Worm (Caenorhabditis elegans) whole organism, late embryonic: ENCODE measurements around the gene yars-2.
A peak's percentile ranks its signal among the peaks of the same experiment; 100 is the strongest.

Experiments used
- F13H6.1 ChIP-seq: sonication (generic microtip); optimal IDR thresholded peaks from 2 replicates; lab custom pipeline; 2016; ENCODE audit warnings: missing genetic modification characterization, missing compliant biosample characterization
- K02D7.2 ChIP-seq: sonication (generic microtip); optimal IDR thresholded peaks from 2 replicates; lab custom pipeline; 2017; ENCODE audit warnings: mild to moderate bottlenecking, missing genetic modification characterization, missing compliant biosample characterization
- K09A11.1 ChIP-seq: sonication (generic microtip); optimal IDR thresholded peaks from 2 replicates; lab custom pipeline; 2017; ENCODE audit warnings: antibody characterized with exemption, mild to moderate bottlenecking, missing genetic modification characterization, missing compliant biosample characterization; ENCODE audit not compliant: insufficient read depth
- T23F11.4 ChIP-seq: fragments of 200-800 bp; sonication (Bioruptor generic); optimal IDR thresholded peaks from 2 replicates; lab custom pipeline; 2018; ENCODE audit warnings: mild to moderate bottlenecking, missing genetic modification characterization, missing compliant biosample characterization
- Y22D7AL.16 ChIP-seq: sonication (generic microtip); optimal IDR thresholded peaks from 2 replicates; lab custom pipeline; 2016; ENCODE audit warnings: missing genetic modification characterization, missing compliant biosample characterization
- ahr-1 ChIP-seq: sonication (generic microtip); optimal IDR thresholded peaks from 2 replicates; lab custom pipeline; 2016; ENCODE audit warnings: missing genetic modification characterization, missing compliant biosample characterization
- ama-1 ChIP-seq: fragments of 150-350 bp; optimal IDR thresholded peaks from 2 replicates; lab custom pipeline; 2014
- ceh-18 ChIP-seq: sonication (generic microtip); optimal IDR thresholded peaks from 2 replicates; lab custom pipeline; 2016; ENCODE audit warnings: missing genetic modification characterization, missing compliant biosample characterization
- ceh-34 ChIP-seq: sonication (generic microtip); optimal IDR thresholded peaks from 2 replicates; lab custom pipeline; 2016; ENCODE audit warnings: mild to moderate bottlenecking, missing genetic modification characterization, missing compliant biosample characterization
- ceh-45 ChIP-seq: fragments of 200-800 bp; sonication (Bioruptor generic); IDR thresholded peaks from 2 replicates; pipeline ENCODE4 v1.3.6; 2022; ENCODE audit warnings: missing genetic modification reagents, missing genetic modification characterization, missing compliant biosample characterization
- ceh-6 ChIP-seq: fragments of 200-800 bp; sonication (Bioruptor generic); optimal IDR thresholded peaks from 2 replicates; lab custom pipeline; 2018; ENCODE audit warnings: mild to moderate bottlenecking, missing genetic modification characterization, missing compliant biosample characterization
- ceh-9 ChIP-seq: sonication (generic microtip); optimal IDR thresholded peaks from 2 replicates; lab custom pipeline; 2016; ENCODE audit warnings: mild to moderate bottlenecking, missing genetic modification characterization, inconsistent platforms, missing compliant biosample characterization
- che-1 ChIP-seq: sonication (generic microtip); optimal IDR thresholded peaks from 2 replicates; lab custom pipeline; 2016; ENCODE audit warnings: mild to moderate bottlenecking, missing genetic modification characterization, missing compliant biosample characterization
- dmd-4 ChIP-seq: sonication (generic microtip); optimal IDR thresholded peaks from 2 replicates; lab custom pipeline; 2016; ENCODE audit warnings: borderline replicate concordance, missing genetic modification characterization, missing compliant biosample characterization
- dve-1 ChIP-seq: sonication (generic microtip); optimal IDR thresholded peaks from 2 replicates; lab custom pipeline; 2017; ENCODE audit warnings: antibody characterized with exemption, mild to moderate bottlenecking, missing genetic modification characterization, missing compliant biosample characterization
- elt-2 ChIP-seq: sonication (generic microtip); optimal IDR thresholded peaks from 2 replicates; lab custom pipeline; 2016; ENCODE audit warnings: missing genetic modification reagents, missing genetic modification characterization, missing compliant biosample characterization
- elt-4 ChIP-seq: sonication (generic microtip); optimal IDR thresholded peaks from 2 replicates; lab custom pipeline; 2016; ENCODE audit warnings: missing genetic modification characterization, missing compliant biosample characterization
- ets-4 ChIP-seq: sonication (generic microtip); optimal IDR thresholded peaks from 2 replicates; lab custom pipeline; 2016; ENCODE audit warnings: missing genetic modification characterization, missing compliant biosample characterization
- eyg-1 ChIP-seq: sonication (generic microtip); optimal IDR thresholded peaks from 2 replicates; lab custom pipeline; 2016; ENCODE audit warnings: missing genotype, missing genetic modification characterization, missing compliant biosample characterization
- fax-1 ChIP-seq: sonication (generic microtip); optimal IDR thresholded peaks from 2 replicates; lab custom pipeline; 2016; ENCODE audit warnings: missing genotype, missing genetic modification characterization, missing compliant biosample characterization
- fkh-6 ChIP-seq: sonication (generic microtip); optimal IDR thresholded peaks from 2 replicates; lab custom pipeline; 2016; ENCODE audit warnings: missing genetic modification characterization, missing compliant biosample characterization
- gmeb-2 ChIP-seq: sonication (generic microtip); optimal IDR thresholded peaks from 2 replicates; lab custom pipeline; 2016; ENCODE audit warnings: missing genetic modification characterization, inconsistent platforms, missing compliant biosample characterization
- hlh-13 ChIP-seq: fragments of 200-800 bp; sonication (Bioruptor generic); optimal IDR thresholded peaks from 2 replicates; lab custom pipeline; 2018; ENCODE audit warnings: mild to moderate bottlenecking, missing genetic modification characterization, missing compliant biosample characterization
- hlh-15 ChIP-seq: sonication (generic microtip); optimal IDR thresholded peaks from 2 replicates; lab custom pipeline; 2016; ENCODE audit warnings: missing genetic modification characterization, missing compliant biosample characterization
- hlh-6 ChIP-seq: sonication (generic microtip); optimal IDR thresholded peaks from 2 replicates; lab custom pipeline; 2016; ENCODE audit warnings: missing genotype, missing genetic modification characterization, missing compliant biosample characterization
- hlh-8 ChIP-seq: sonication (generic microtip); optimal IDR thresholded peaks from 2 replicates; lab custom pipeline; 2016; ENCODE audit warnings: missing genotype, missing genetic modification characterization, missing compliant biosample characterization
- lim-6 ChIP-seq: sonication (generic microtip); optimal IDR thresholded peaks from 2 replicates; lab custom pipeline; 2016; ENCODE audit warnings: missing genetic modification characterization, missing compliant biosample characterization
- lin-11 ChIP-seq: fragments of 200-800 bp; sonication (Bioruptor generic); optimal IDR thresholded peaks from 2 replicates; lab custom pipeline; 2018; ENCODE audit warnings: mild to moderate bottlenecking, missing genetic modification characterization, missing compliant biosample characterization
- madf-2 ChIP-seq: sonication (generic microtip); optimal IDR thresholded peaks from 2 replicates; lab custom pipeline; 2017; ENCODE audit warnings: missing genetic modification characterization, missing compliant biosample characterization
- nfya-1 ChIP-seq: sonication (generic microtip); optimal IDR thresholded peaks from 2 replicates; lab custom pipeline; 2017; ENCODE audit warnings: missing genetic modification characterization, mild to moderate bottlenecking, missing compliant biosample characterization, antibody characterized with exemption, moderate library complexity
- nhr-11 ChIP-seq: fragments of 150-350 bp; optimal IDR thresholded peaks from 2 replicates; lab custom pipeline; 2014; ENCODE audit warnings: missing biosample characterization, missing genetic modification characterization
- nhr-232 ChIP-seq: sonication (generic microtip); optimal IDR thresholded peaks from 2 replicates; lab custom pipeline; 2016; ENCODE audit warnings: missing genetic modification characterization, missing compliant biosample characterization
- npax-4 ChIP-seq: sonication (generic microtip); optimal IDR thresholded peaks from 2 replicates; lab custom pipeline; 2016; ENCODE audit warnings: missing genetic modification characterization, missing compliant biosample characterization
- odd-2 ChIP-seq: sonication (generic microtip); optimal IDR thresholded peaks from 2 replicates; lab custom pipeline; 2017; ENCODE audit warnings: antibody characterized with exemption, mild to moderate bottlenecking, missing genetic modification characterization, missing compliant biosample characterization
- pag-3 ChIP-seq: sonication (generic microtip); optimal IDR thresholded peaks from 2 replicates; lab custom pipeline; 2016; ENCODE audit warnings: missing compliant biosample characterization, missing genetic modification characterization, borderline replicate concordance
- pat-9 ChIP-seq: fragments of 200-800 bp; sonication (Bioruptor generic); optimal IDR thresholded peaks from 2 replicates; lab custom pipeline; 2018; ENCODE audit warnings: mild to moderate bottlenecking, missing genetic modification characterization, moderate library complexity, missing compliant biosample characterization
- pha-2 ChIP-seq: sonication (generic microtip); optimal IDR thresholded peaks from 2 replicates; lab custom pipeline; 2017; ENCODE audit warnings: mild to moderate bottlenecking, missing genetic modification characterization, missing compliant biosample characterization
- pha-4 ChIP-seq: fragments of 150-350 bp; optimal IDR thresholded peaks from 2 replicates; lab custom pipeline; 2018; ENCODE audit warnings: missing biosample characterization, missing genetic modification reagents, missing genetic modification characterization
- ref-2 ChIP-seq: sonication (generic microtip); optimal IDR thresholded peaks from 2 replicates; lab custom pipeline; 2016; ENCODE audit warnings: missing genetic modification characterization, missing compliant biosample characterization
- rnt-1 ChIP-seq: sonication (generic microtip); optimal IDR thresholded peaks from 2 replicates; lab custom pipeline; 2016; ENCODE audit warnings: missing genetic modification characterization, missing compliant biosample characterization
- sox-2 ChIP-seq: fragments of 200-800 bp; sonication (Bioruptor generic); IDR thresholded peaks from 2 replicates; pipeline ENCODE4 v1.3.6; 2022; ENCODE audit warnings: missing genetic modification reagents, missing genetic modification characterization, missing compliant biosample characterization
- sox-4 ChIP-seq: sonication (generic microtip); optimal IDR thresholded peaks from 2 replicates; lab custom pipeline; 2017; ENCODE audit warnings: mild to moderate bottlenecking, missing genetic modification characterization, inconsistent platforms, missing compliant biosample characterization
- tbx-7 ChIP-seq: sonication (generic microtip); optimal IDR thresholded peaks from 2 replicates; lab custom pipeline; 2016; ENCODE audit warnings: missing genotype, missing genetic modification characterization, missing compliant biosample characterization
- ttx-3 ChIP-seq: sonication (generic microtip); optimal IDR thresholded peaks from 2 replicates; lab custom pipeline; 2016; ENCODE audit warnings: missing genetic modification reagents, missing genetic modification characterization, missing compliant biosample characterization
- unc-3 ChIP-seq, 2 experiments: fragments of 200-800 bp in 1 of 2; sonication (Bioruptor generic) in 1 of 2; sonication (generic microtip) in 1 of 2; conservative IDR thresholded peaks in 1 of 2; optimal IDR thresholded peaks in 1 of 2; 2 replicates each; pipeline versions ENCODE4 v1.3.6 to Lab custom; 2016 to 2022; ENCODE audit warnings: missing compliant biosample characterization in 2 of 2, missing genetic modification characterization in 2 of 2, missing genetic modification reagents in 1 of 2
- unc-86 ChIP-seq: sonication (generic microtip); optimal IDR thresholded peaks from 2 replicates; lab custom pipeline; 2016; ENCODE audit warnings: missing genetic modification characterization, missing compliant biosample characterization
- zip-5 ChIP-seq: sonication (generic microtip); optimal IDR thresholded peaks from 2 replicates; lab custom pipeline; 2016; ENCODE audit warnings: missing genetic modification characterization, missing compliant biosample characterization
- ztf-16 ChIP-seq: sonication (generic microtip); optimal IDR thresholded peaks from 2 replicates; lab custom pipeline; 2017; ENCODE audit warnings: missing genetic modification characterization, missing compliant biosample characterization

The yars-2 gene

ce11 chrIV:4749728-4750278, 37.4 kb upstream of the yars-2 start, which contains the start of the genes rpl-20 and Y17G9B.5 (continued):
- TF ChIP-seq rnt-1 (tag; lab: Kevin White, UChicago) (peak; percentile 97), eyg-1 (tag; lab: Kevin White, UChicago) (peak; percentile 17), gmeb-2 (peak; percentile 80), T23F11.4 (GFP tag; lab: Kevin White, UChicago) (peak; percentile 79), ama-1 (no peak), pat-9 (tag; lab: Kevin White, UChicago) (peak; percentile 82), ttx-3 (tag; lab: Kevin White, UChicago) (peak; percentile 80), npax-4 (tag; lab: Kevin White, UChicago) (no peak), dve-1 (tag; lab: Kevin White, UChicago) (peak; percentile 94), nhr-11 (peak; percentile 55), nhr-232 (tag; lab: Kevin White, UChicago) (no peak), zip-5 (tag; lab: Kevin White, UChicago) (peak; percentile 48), ceh-18 (peak; percentile 97), pag-3 (tag; lab: Kevin White, UChicago) (peak; percentile 35), pha-4 (tag; lab: Kevin White, UChicago) (no peak), unc-86 (peak; percentile 96), ceh-9 (tag; lab: Kevin White, UChicago) (no peak), ztf-16 (tag; lab: Kevin White, UChicago) (peak; percentile 96), sox-2 (GFP tag; lab: Robert Waterston, UW) (peak; percentile 89), hlh-15 (peak; percentile 51), madf-2 (tag; lab: Kevin White, UChicago) (peak; percentile 88), unc-3 (GFP tag; conservative IDR thresholded peaks at IDR 0.05; lab: Robert Waterston, UW) (peak; percentile 80), unc-3 (tag; optimal IDR thresholded peaks at IDR 0.05; lab: Kevin White, UChicago) (peak; percentile 83), hlh-6 (tag; lab: Kevin White, UChicago) (no peak), hlh-13 (GFP tag; lab: Kevin White, UChicago) (peak; percentile 62), fkh-6 (tag; lab: Kevin White, UChicago) (peak; percentile 40), K09A11.1 (tag; lab: Kevin White, UChicago) (peak; percentile 86), ceh-45 (GFP tag; lab: Robert Waterston, UW) (peak; percentile 45; the same call in 1 of the 2 replicates), sox-4 (tag; lab: Kevin White, UChicago) (peak; percentile 58), lim-6 (tag; lab: Kevin White, UChicago) (peak; percentile 11), ahr-1 (peak; percentile 68), hlh-8 (tag; lab: Kevin White, UChicago) (peak; percentile 72), nfya-1 (tag; lab: Kevin White, UChicago) (peak; percentile 99), elt-4 (no peak), dmd-4 (no peak), elt-2 (tag; lab: Kevin White, UChicago) (peak; percentile 94), odd-2 (tag; lab: Kevin White, UChicago) (no peak), che-1 (tag; lab: Kevin White, UChicago) (peak; percentile 49), pha-2 (tag; lab: Kevin White, UChicago) (peak; percentile 79), ceh-6 (peak; percentile 60), ref-2 (tag; lab: Kevin White, UChicago) (peak; percentile 99), ceh-34 (tag; lab: Kevin White, UChicago) (peak; percentile 98), Y22D7AL.16 (tag; lab: Kevin White, UChicago) (peak; percentile 41), ets-4 (tag; lab: Kevin White, UChicago) (peak; percentile 93), lin-11 (peak; percentile 60), K02D7.2 (tag; lab: Kevin White, UChicago) (peak; percentile 72), F13H6.1 (tag; lab: Kevin White, UChicago) (peak; percentile 78), tbx-7 (tag; lab: Kevin White, UChicago) (peak; percentile 61), fax-1 (peak; percentile 19)
